Fruit fly (Drosophila melanogaster) whole organism: ENCODE data around the gene abs.

ENCODE experiments used
- CG8478 ChIP-seq: fragments of >200 bp; optimal IDR thresholded peaks from 2 replicates; lab custom pipeline; 2018; ENCODE audit warnings: inconsistent platforms
- Dll ChIP-seq: fragments of >200 bp; optimal IDR thresholded peaks from 2 replicates; lab custom pipeline; 2017
- EcR ChIP-seq, 2 experiments: fragments of >200 bp; optimal IDR thresholded peaks; 2 replicates each; lab custom pipeline; 2017; ENCODE audit warnings: missing biosample characterization in 2 of 2, missing genetic modification characterization in 2 of 2, missing genetic modification reagents in 2 of 2
- pan ChIP-seq: fragments of >200 bp; optimal IDR thresholded peaks from 2 replicates; lab custom pipeline; 2017
- psq ChIP-seq: fragments of >200 bp; optimal IDR thresholded peaks from 2 replicates; lab custom pipeline; 2017
- usp ChIP-seq: fragments of >200 bp; optimal IDR thresholded peaks from 2 replicates; lab custom pipeline; 2017; ENCODE audit warnings: missing biosample characterization, missing genetic modification characterization, mixed read lengths

dm6 chr3R:4214601-4215000 lies 18.2 kb upstream of the abs start:
- TF ChIP-seq Dll (lab: Kevin White, UChicago), result peak; percentile 14
- no peak for TF ChIP-seq usp (GFP tag; lab: Kevin White, UChicago)
- no peak for TF ChIP-seq CG8478
- no peak for TF ChIP-seq EcR (GFP tag; optimal IDR thresholded peaks at IDR 0.05; lab: Kevin White, UChicago)
- TF ChIP-seq pan (lab: Kevin White, UChicago), result no peak
- TF ChIP-seq psq (lab: Kevin White, UChicago), result no peak
